Worm (Caenorhabditis elegans) whole organism, L4 larva: ENCODE data around the gene mltn-6.

Experiments
- mep-1 ChIP-seq: fragments of 150-350 bp; sonication (generic microtip); optimal IDR thresholded peaks from 3 replicates; lab custom pipeline; 2014; ENCODE audit warnings: missing biosample characterization, missing genetic modification characterization
- nhr-11 ChIP-seq: fragments of 150-350 bp; optimal IDR thresholded peaks from 2 replicates; lab custom pipeline; 2014; ENCODE audit warnings: missing biosample characterization, missing genetic modification characterization
- nhr-6 ChIP-seq: fragments of 150-350 bp; optimal IDR thresholded peaks from 2 replicates; lab custom pipeline; 2014; ENCODE audit warnings: missing biosample characterization, missing genetic modification characterization

DNA sequence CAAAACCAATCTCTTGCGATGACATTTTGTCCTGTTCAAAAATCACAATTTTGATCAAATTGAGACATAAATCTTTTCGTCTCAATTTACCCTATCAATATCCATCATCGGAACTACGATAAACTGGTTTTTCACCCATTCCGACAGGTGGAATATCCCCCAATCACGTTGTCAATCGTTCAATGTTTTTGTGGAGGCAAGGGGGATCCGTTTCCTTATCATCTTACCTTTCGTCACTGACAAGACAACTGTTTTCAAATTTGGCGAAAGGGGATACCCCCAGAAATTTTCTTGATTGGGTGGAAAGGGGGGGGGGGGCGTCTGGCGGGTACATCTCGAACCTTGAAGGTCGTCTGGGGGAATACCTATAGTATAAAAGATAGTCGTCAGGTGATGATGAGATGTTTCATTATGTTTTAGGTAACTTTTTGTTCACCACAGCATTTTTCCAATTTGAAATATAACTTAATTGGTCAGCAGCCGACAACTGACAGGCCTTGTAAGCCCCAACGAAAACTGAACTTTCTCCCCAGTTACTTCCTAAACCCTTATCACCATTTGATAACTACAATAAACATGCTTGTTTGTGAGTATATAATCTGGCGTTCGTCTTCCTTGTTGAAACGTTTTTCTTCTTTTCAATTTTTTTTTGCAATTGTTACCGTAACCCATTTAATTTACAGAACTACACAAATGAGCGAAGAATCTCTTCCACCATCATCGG lies 16.6 kb downstream of the mltn-6 start, which contains the start of gene ZK6.8:
- TF ChIP-seq nhr-11 (tag; lab: Kevin White, UChicago) (no peak), nhr-6 (tag; lab: Kevin White, UChicago) (no peak), mep-1 (tag; lab: Kevin White, UChicago) (no peak)
